Fruit fly (Drosophila melanogaster) whole organism, wandering third instar larva: ENCODE data around the gene nht.

ENCODE experiments used
- CG9705 ChIP-seq: fragments of 200-800 bp; sonication (Bioruptor generic); optimal IDR thresholded peaks from 2 replicates; lab custom pipeline; 2018; ENCODE audit warnings: missing biosample characterization, mild to moderate bottlenecking, missing genetic modification characterization
- Dfd ChIP-seq: fragments of >200 bp; optimal IDR thresholded peaks from 2 replicates; lab custom pipeline; 2017; ENCODE audit warnings: missing biosample characterization, missing genetic modification characterization
- GATAd ChIP-seq: sonication (Bioruptor generic); optimal IDR thresholded peaks from 2 replicates; lab custom pipeline; 2016; ENCODE audit warnings: missing biosample characterization, missing genetic modification characterization
- Hr78 ChIP-seq: fragments of >200 bp; optimal IDR thresholded peaks from 2 replicates; lab custom pipeline; 2017; ENCODE audit warnings: missing biosample characterization, missing genetic modification characterization
- Hr83 ChIP-seq: fragments of 200-300 bp; sonication (Bioruptor generic); optimal IDR thresholded peaks from 2 replicates; lab custom pipeline; 2016; ENCODE audit warnings: missing biosample characterization, mild to moderate bottlenecking, missing genetic modification characterization, moderate library complexity; ENCODE audit not compliant: poor library complexity, severe bottlenecking
- Mio ChIP-seq: sonication (Bioruptor generic); optimal IDR thresholded peaks from 2 replicates; lab custom pipeline; 2016; ENCODE audit warnings: missing biosample characterization, missing genetic modification characterization
- Sp1 ChIP-seq: fragments of 200-800 bp; sonication (Bioruptor generic); optimal IDR thresholded peaks from 3 replicates; lab custom pipeline; 2019; ENCODE audit warnings: missing biosample characterization, mild to moderate bottlenecking, missing genetic modification characterization, moderate library complexity
- Vsx2 ChIP-seq: fragments of 200-300, 225-300 bp; sonication (Bioruptor generic); optimal IDR thresholded peaks from 2 replicates; lab custom pipeline; 2018; ENCODE audit warnings: missing biosample characterization, missing genetic modification characterization; ENCODE audit not compliant: partially characterized antibody
- h ChIP-seq: fragments of 200-800 bp; sonication (Bioruptor generic); optimal IDR thresholded peaks from 3 replicates; lab custom pipeline; 2016; ENCODE audit warnings: missing biosample characterization, mild to moderate bottlenecking, missing genetic modification characterization
- sv ChIP-seq: fragments of 200-800 bp; sonication (Bioruptor generic); optimal IDR thresholded peaks from 3 replicates; lab custom pipeline; 2016; ENCODE audit warnings: missing biosample characterization, missing genetic modification characterization
- tai ChIP-seq: sonication (Bioruptor generic); optimal IDR thresholded peaks from 2 replicates; lab custom pipeline; 2016; ENCODE audit warnings: missing biosample characterization, missing genetic modification characterization
- woc ChIP-seq: sonication (Bioruptor generic); optimal IDR thresholded peaks from 2 replicates; lab custom pipeline; 2016; ENCODE audit warnings: missing biosample characterization, mild to moderate bottlenecking, missing genetic modification characterization

DNA sequence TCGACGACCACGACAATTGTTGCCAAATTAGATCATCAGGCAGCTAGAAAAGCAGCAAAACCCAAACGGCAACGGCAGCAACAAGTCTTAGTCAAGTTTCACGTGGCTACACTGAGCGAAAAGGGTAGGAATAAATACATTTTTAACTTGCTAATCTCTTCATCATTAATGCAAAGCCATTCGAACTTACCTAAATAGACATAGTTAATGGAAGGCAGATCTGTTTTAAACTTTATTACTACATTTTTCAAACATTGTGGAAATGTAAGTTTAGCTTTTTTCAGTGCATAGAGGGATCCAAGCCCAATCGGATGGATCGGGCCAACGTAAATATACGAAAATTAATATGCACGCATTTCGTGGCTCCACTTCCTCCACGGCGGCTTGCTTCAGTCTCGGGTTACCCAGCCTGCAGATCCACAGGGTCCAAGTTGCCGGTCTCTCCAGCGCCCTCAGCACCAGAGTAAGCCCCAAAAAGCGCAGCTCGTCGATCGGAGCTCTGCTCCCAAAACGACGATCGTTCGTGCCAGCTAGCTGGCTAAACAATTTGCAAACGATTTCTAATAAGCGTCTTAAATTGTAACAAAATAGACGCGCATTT is 18.6 kb upstream of the nht start:
- TF ChIP-seq h (GFP tag; lab: Kevin White, UChicago) (peak; percentile 0), Hr78 (no peak), sv (GFP tag; lab: Kevin White, UChicago) (no peak), woc (GFP tag; lab: Kevin White, UChicago) (no peak), Vsx2 (GFP tag; lab: Kevin White, UChicago) (no peak), tai (GFP tag; lab: Kevin White, UChicago) (no peak), Mio (GFP tag; lab: Kevin White, UChicago) (no peak), CG9705 (no peak), Dfd (no peak), GATAd (GFP tag; lab: Kevin White, UChicago) (no peak), Sp1 (GFP tag; lab: Kevin White, UChicago) (no peak), Hr83 (GFP tag; lab: Kevin White, UChicago) (no peak)
